Fruit fly (Drosophila melanogaster): ENCODE results near the gene Nup154.

DNA sequence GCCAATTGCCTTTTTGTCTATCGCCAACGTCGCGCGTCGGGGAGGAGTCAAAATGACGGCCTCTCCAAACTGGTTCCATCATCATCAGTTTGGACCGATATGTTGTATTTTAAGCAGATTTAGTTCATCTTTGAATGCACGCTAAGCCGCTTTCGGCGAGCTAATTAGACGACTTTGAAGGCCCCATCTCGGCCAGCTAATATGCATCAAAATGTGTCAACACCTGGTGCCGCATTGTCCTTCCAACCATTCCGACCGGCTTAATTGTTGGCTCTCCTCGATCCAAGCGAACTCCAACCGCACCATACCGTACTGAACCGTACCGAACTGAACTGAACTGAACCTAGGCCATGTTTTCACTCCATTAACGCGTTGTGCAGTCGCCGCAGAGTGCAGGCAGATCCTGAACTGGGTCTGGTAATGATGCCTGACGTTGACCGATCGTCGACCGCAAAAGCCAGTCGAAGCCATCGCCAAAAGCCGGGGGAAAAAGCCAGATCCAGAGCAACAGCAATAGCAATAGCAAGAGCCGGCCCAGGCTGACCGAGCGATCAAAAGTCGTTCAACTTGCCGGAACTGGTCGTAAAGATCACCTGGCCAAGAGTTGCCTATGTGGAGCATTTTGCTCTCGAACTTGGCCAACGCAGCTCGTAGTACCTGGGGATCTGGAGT lies 23.3 kb downstream of the Nup154 start:
- TF ChIP-seq pan (optimal IDR thresholded peaks at IDR 0.05) (no peak), GATAd (GFP tag; optimal IDR thresholded peaks at IDR 0.05) (no peak), HLH106 (tag; optimal IDR thresholded peaks at IDR 0.05) (no peak), Vsx2 (GFP tag; optimal IDR thresholded peaks at IDR 0.05; ENCODE audit: partially characterized antibody) (no peak), sage (GFP tag; optimal IDR thresholded peaks at IDR 0.05) (no peak), ey (GFP tag; optimal IDR thresholded peaks at IDR 0.05) (no peak), Abd-B (GFP tag; optimal IDR thresholded peaks at IDR 0.05) (no peak), jim (GFP tag; optimal IDR thresholded peaks at IDR 0.05) (no peak), OdsH (GFP tag; optimal IDR thresholded peaks at IDR 0.05) (no peak), Hr78 (GFP tag; optimal IDR thresholded peaks at IDR 0.05) (no peak), fru (GFP tag; optimal IDR thresholded peaks at IDR 0.05) (no peak)

All from whole organism, wandering third instar larva.